Worm (Caenorhabditis elegans) whole organism, mixed stage, embryonic: Measurements from ENCODE around the gene bcat-1.
A peak's percentile ranks its signal among the peaks of the same experiment; 100 is the strongest.

Experiments
- bed-3 ChIP-seq: fragments of 200-800 bp; sonication (Bioruptor generic); optimal IDR thresholded peaks from 3 replicates; lab custom pipeline; 2018; ENCODE audit warnings: mild to moderate bottlenecking, missing genetic modification characterization, moderate library complexity, missing compliant biosample characterization
- ceh-43 ChIP-seq: fragments of 200-800 bp; sonication (Bioruptor generic); optimal IDR thresholded peaks from 2 replicates; lab custom pipeline; 2018; ENCODE audit warnings: mild to moderate bottlenecking, missing genetic modification characterization, moderate library complexity, missing compliant biosample characterization
- ces-1 ChIP-seq: fragments of 150-350 bp; optimal IDR thresholded peaks from 2 replicates; lab custom pipeline; 2014; ENCODE audit warnings: missing biosample characterization, missing genetic modification reagents, missing genetic modification characterization
- cnd-1 ChIP-seq: fragments of 200-800 bp; sonication (Bioruptor generic); optimal IDR thresholded peaks from 2 replicates; lab custom pipeline; 2018; ENCODE audit warnings: mild to moderate bottlenecking, missing genetic modification characterization, missing compliant biosample characterization
- drap-1 ChIP-seq: fragments of 200-800 bp; sonication (Bioruptor generic); optimal IDR thresholded peaks from 3 replicates; lab custom pipeline; 2018; ENCODE audit warnings: mild to moderate bottlenecking, missing genetic modification characterization, missing compliant biosample characterization
- elt-1 ChIP-seq: sonication (generic microtip); optimal IDR thresholded peaks from 2 replicates; lab custom pipeline; 2017; ENCODE audit warnings: missing genetic modification characterization, mild to moderate bottlenecking, missing compliant biosample characterization, antibody characterized with exemption, moderate library complexity, borderline replicate concordance; ENCODE audit not compliant: insufficient read depth
- flh-1 ChIP-seq: fragments of 200-800 bp; sonication (Bioruptor generic); optimal IDR thresholded peaks from 2 replicates; lab custom pipeline; 2018; ENCODE audit warnings: mild to moderate bottlenecking, missing genetic modification characterization, moderate library complexity, missing compliant biosample characterization
- ham-2 ChIP-seq: fragments of 200-800 bp; sonication (Bioruptor generic); optimal IDR thresholded peaks from 2 replicates; lab custom pipeline; 2018; ENCODE audit warnings: mild to moderate bottlenecking, missing genetic modification characterization, missing compliant biosample characterization
- hlh-1 ChIP-seq: fragments of 150-350 bp; optimal IDR thresholded peaks from 2 replicates; lab custom pipeline; 2014; ENCODE audit warnings: missing biosample characterization, missing genetic modification reagents, missing genetic modification characterization
- lin-32 ChIP-seq: fragments of 200-800 bp; sonication (Bioruptor generic); optimal IDR thresholded peaks from 2 replicates; lab custom pipeline; 2018; ENCODE audit warnings: mild to moderate bottlenecking, missing genetic modification characterization, missing compliant biosample characterization
- mab-5 ChIP-seq: fragments of 150-350 bp; optimal IDR thresholded peaks from 2 replicates; lab custom pipeline; 2014; ENCODE audit warnings: missing biosample characterization, missing genetic modification characterization
- mep-1 ChIP-seq: fragments of 150-350 bp; optimal IDR thresholded peaks from 2 replicates; lab custom pipeline; 2017; ENCODE audit warnings: missing biosample characterization, missing genetic modification reagents, missing genetic modification characterization, inconsistent platforms
- nhr-12 ChIP-seq: fragments of 150-350 bp; optimal IDR thresholded peaks from 2 replicates; lab custom pipeline; 2014; ENCODE audit warnings: missing biosample characterization, missing genetic modification characterization
- nhr-2 ChIP-seq: fragments of 150-350 bp; optimal IDR thresholded peaks from 2 replicates; lab custom pipeline; 2014; ENCODE audit warnings: missing biosample characterization, missing genetic modification characterization
- nhr-28 ChIP-seq: fragments of 150-350 bp; optimal IDR thresholded peaks from 2 replicates; lab custom pipeline; 2014; ENCODE audit warnings: missing biosample characterization, missing genetic modification characterization
- nhr-76 ChIP-seq: sonication (generic microtip); optimal IDR thresholded peaks from 2 replicates; lab custom pipeline; 2017; ENCODE audit warnings: missing biosample characterization, missing genetic modification characterization
- sem-2 ChIP-seq: fragments of 200-800 bp; sonication (Bioruptor generic); optimal IDR thresholded peaks from 2 replicates; lab custom pipeline; 2018; ENCODE audit warnings: mild to moderate bottlenecking, missing genetic modification characterization, missing compliant biosample characterization
- snpc-4 ChIP-seq: fragments of 150-350 bp; optimal IDR thresholded peaks from 2 replicates; lab custom pipeline; 2014; ENCODE audit warnings: missing biosample characterization, missing genetic modification characterization
- sptf-1 ChIP-seq: sonication (generic microtip); optimal IDR thresholded peaks from 2 replicates; lab custom pipeline; 2017; ENCODE audit warnings: mild to moderate bottlenecking, missing genetic modification characterization, moderate library complexity, missing compliant biosample characterization
- unc-120 ChIP-seq: sonication (generic microtip); optimal IDR thresholded peaks from 2 replicates; lab custom pipeline; 2017; ENCODE audit warnings: missing genetic modification characterization, missing compliant biosample characterization; ENCODE audit not compliant: poor library complexity, severe bottlenecking
- zip-8 ChIP-seq: fragments of 150-350 bp; optimal IDR thresholded peaks from 2 replicates; lab custom pipeline; 2014; ENCODE audit warnings: missing biosample characterization, missing genetic modification characterization
- ztf-11 ChIP-seq: fragments of 150-350 bp; optimal IDR thresholded peaks from 2 replicates; lab custom pipeline; 2014; ENCODE audit warnings: missing biosample characterization, missing genetic modification characterization

The bcat-1 gene

DNA sequence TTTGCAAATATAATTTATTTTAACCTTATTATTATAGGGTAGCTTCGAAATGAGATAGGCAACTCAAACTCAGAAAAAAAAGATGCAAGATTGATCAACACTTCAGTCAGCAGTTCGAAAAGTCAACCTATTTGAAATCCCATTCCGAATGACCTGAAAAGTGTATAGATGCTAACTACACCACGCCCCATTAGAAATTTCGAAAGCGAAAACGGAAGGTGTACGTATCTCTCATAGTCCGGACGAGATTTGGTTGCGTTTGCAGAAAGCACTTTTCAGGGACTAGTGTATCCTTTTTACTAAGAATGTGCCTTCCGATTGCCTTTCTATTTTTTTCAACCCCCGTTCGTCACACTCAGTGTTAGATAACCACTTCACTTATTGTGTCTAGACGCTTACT is 38.4 kb downstream of the bcat-1 start:
- TF ChIP-seq drap-1 (GFP tag; lab: Kevin White, UChicago) (no peak), sptf-1 (tag; lab: Kevin White, UChicago) (no peak), nhr-12 (tag; lab: Kevin White, UChicago) (no peak), nhr-2 (tag; lab: Kevin White, UChicago) (no peak), zip-8 (tag; lab: Kevin White, UChicago) (no peak)

DNA sequence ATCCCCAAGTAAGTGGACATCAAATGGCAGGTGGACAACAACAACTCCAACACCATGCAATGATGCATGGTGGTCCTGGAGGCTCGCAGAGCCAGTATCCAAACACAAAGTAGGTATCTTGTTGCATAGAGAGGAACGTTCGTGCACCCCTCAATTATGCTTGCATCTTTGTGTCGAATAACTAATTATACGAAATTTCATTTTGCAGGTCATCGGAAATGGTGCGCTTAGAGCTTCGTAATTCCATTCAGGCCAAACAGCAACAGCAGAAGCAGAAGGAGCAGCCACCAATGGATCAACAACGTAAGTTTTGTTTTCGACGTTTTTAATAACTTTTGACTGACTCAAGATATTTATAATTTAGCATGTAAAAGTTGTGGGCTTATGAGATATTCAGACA is 39.1 kb downstream of the bcat-1 start:
- TF ChIP-seq flh-1 (GFP tag; lab: Kevin White, UChicago) (no peak), unc-120 (tag; lab: Kevin White, UChicago) (no peak), ces-1 (peak; percentile 74), sem-2 (GFP tag; lab: Kevin White, UChicago) (no peak)
- TF ChIP-seq, all 35 proteins: peak for 1

- TF ChIP-seq sem-2 (GFP tag; lab: Kevin White, UChicago) (no peak), unc-120 (tag; lab: Kevin White, UChicago) (no peak), ham-2 (GFP tag; lab: Kevin White, UChicago) (no peak), snpc-4 (tag; lab: Kevin White, UChicago) (no peak), cnd-1 (no peak)
Measured at ce11 chrX:12918454-12918853, 41.2 kb downstream of the bcat-1 start.

ce11 chrX:12926998-12927397 is 49.7 kb downstream of the bcat-1 start:
- no peak for TF ChIP-seq nhr-2 (tag; lab: Kevin White, UChicago)
- no peak for TF ChIP-seq lin-32 (GFP tag; lab: Kevin White, UChicago)
- no peak for TF ChIP-seq nhr-12 (tag; lab: Kevin White, UChicago)
- TF ChIP-seq ceh-43 (GFP tag; lab: Kevin White, UChicago), result no peak
- TF ChIP-seq hlh-1 (tag; lab: Kevin White, UChicago), result no peak
- TF ChIP-seq nhr-76, result no peak
- TF ChIP-seq ztf-11 (tag; lab: Kevin White, UChicago), result no peak
- no peak for TF ChIP-seq elt-1 (tag; lab: Kevin White, UChicago)
- TF ChIP-seq mab-5, result no peak
- no peak for TF ChIP-seq bed-3 (GFP tag; lab: Kevin White, UChicago)
- TF ChIP-seq drap-1 (GFP tag; lab: Kevin White, UChicago), result no peak
- no peak for TF ChIP-seq nhr-28

DNA sequence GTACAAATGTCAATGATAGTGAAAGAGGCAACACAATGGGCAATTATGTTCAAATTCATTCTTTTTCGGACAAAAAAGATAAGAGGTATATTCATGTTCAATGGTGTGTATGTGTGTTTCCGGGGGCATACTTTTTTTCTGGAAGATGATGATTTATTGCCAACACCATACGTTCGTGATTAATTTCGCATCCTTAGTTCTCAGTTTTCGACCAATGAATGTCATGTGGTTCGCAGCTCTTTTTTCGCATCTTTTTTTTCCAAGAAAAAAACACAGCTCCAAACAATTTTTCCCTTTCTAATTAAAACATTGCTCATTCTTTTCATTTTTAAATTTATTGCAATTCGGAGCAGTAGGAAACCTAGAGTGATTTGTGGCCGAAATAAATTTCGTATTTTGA is 51.5 kb downstream of the bcat-1 start:
- TF ChIP-seq unc-120 (tag; lab: Kevin White, UChicago) (no peak), mep-1 (tag; lab: Kevin White, UChicago) (no peak)
